Worm (Caenorhabditis elegans): ENCODE measurements around the gene srw-24.

DNA sequence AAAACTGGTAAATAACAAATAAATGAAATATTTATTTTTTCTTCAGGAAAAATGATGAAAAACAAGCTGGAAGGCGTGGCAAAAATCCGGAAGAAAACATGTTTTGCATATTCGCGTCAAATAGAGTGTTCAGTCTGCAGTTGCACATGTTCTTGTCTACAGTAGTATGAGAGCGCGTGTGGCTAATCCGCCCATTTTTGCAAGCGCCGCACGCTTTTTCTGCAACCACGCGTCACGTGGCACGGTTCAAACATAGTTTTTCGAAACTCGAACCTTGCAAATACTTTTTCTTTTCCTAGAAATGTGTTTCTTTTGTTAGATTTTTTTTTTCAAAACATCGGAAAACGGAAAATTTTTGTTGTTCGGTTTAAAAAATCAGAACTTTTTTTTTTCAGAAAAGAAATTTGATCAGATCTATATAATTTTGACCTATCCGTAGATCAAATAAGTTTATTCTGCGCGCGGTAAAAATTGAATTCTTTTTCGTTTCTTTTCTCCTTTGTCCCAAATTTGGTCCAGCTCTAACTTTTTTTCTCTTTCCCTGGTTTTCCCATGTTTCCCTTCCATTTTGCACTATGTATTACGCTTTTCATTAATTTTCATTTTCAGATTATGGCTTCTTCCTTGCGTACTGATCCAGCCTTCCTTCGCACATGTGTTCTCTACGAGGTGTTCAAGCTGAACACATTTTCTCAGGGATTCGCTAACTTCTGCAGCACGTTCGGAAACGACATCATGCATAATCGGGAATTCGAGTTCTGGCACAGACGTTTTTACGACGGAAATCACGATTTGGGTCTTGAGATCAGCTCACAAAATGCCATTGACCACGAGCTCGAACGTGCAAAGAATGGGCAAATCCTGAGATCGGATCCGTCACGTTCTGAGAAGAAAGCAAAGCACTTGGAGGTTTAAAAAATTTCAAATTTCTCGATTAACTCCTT lies 39.4 kb upstream of the srw-24 start, which contains the start of gene Y75B12B.1:
- no peak for TF ChIP-seq unc-39 (tag; optimal IDR thresholded peaks at IDR 0.05)
- TF ChIP-seq pha-4 (tag; optimal IDR thresholded peaks at IDR 0.05), result no peak
- TF ChIP-seq unc-62 (GFP tag; optimal IDR thresholded peaks at IDR 0.05), result no peak
